Fruit fly (Drosophila melanogaster): ENCODE measurements around the gene RpS5a.

- TF ChIP-seq CG6276 (GFP tag; optimal IDR thresholded peaks at IDR 0.05), result no peak
- TF ChIP-seq Lpt (GFP tag; optimal IDR thresholded peaks at IDR 0.05), result no peak
- no peak for TF ChIP-seq CG8632 (GFP tag; optimal IDR thresholded peaks at IDR 0.05)
- TF ChIP-seq Eip78C (GFP tag), result peak; percentile 9
- no peak for TF ChIP-seq Sox102F (GFP tag; optimal IDR thresholded peaks at IDR 0.05)
- TF ChIP-seq CG6854 (GFP tag; optimal IDR thresholded peaks at IDR 0.05), result no peak
- TF ChIP-seq Hr4 (GFP tag; optimal IDR thresholded peaks at IDR 0.05), result no peak
- TF ChIP-seq Hr39 (GFP tag; optimal IDR thresholded peaks at IDR 0.05), result no peak
- TF ChIP-seq CG3032 (tag; optimal IDR thresholded peaks at IDR 0.05), result no peak
- no peak; the same call in 1 of the 2 replicates for TF ChIP-seq Gug (GFP tag; IDR thresholded peaks at IDR 0.05)
- TF ChIP-seq cyc (GFP tag; optimal IDR thresholded peaks at IDR 0.05), result no peak
Observed at dm6 chrX:17174115-17174514, 26.1 kb upstream of the RpS5a start.

All from whole organism, prepupa.